Worm (Caenorhabditis elegans): ENCODE measurements around the gene nonu-1.

ce11 chrIII:4809526-4810153 is 40.1 kb downstream of the nonu-1 start, which contains the start of gene pal-1:
- TF ChIP-seq pqm-1 (tag; optimal IDR thresholded peaks at IDR 0.05), result no peak
- no peak for TF ChIP-seq ama-1 (optimal IDR thresholded peaks at IDR 0.05)
